Worm (Caenorhabditis elegans): ENCODE data around the gene klp-19.

DNA sequence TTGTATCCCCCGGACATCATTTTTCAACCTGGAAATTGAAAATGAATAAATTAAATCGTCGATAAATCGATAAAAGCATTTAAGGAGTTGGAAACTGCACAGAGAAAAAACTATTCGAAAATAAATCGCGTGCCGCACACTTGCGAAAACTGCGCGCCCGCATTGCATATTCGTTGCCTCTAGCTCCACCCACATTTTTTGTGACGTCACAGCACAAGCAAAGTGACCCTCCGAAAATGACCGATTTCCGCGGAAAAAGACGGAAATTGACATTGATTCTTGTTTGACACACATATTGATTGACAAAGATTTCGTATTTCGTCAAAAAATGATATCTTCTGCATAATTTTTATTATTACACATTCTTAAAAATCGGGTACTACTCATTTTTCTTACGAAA lies 38.2 kb downstream of the klp-19 start, which contains the start of gene cpf-2:
- peak; percentile 45 for TF ChIP-seq hlh-30 (tag; optimal IDR thresholded peaks at IDR 0.05; ENCODE audit: insufficient read depth)
- TF ChIP-seq lsy-2 (tag; optimal IDR thresholded peaks at IDR 0.05), result peak in 1 of 2 experiments; percentile 72

All from whole organism, L4 larva.